Worm (Caenorhabditis elegans): ENCODE results near the gene alfa-1.
A peak's percentile ranks its signal among the peaks of the same experiment; 100 is the strongest.

alfa-1 gene

ce11 chrII:7642016-7642653 lies 20.2 kb downstream of the alfa-1 start:
- TF ChIP-seq ref-1 (GFP tag; conservative IDR thresholded peaks at IDR 0.05) = no peak
- TF ChIP-seq ztf-23 (GFP tag; IDR thresholded peaks at IDR 0.05) = no peak
- no peak for TF ChIP-seq ztf-29 (GFP tag; IDR thresholded peaks at IDR 0.05)
- no peak for TF ChIP-seq T22C8.4 (GFP tag; IDR thresholded peaks at IDR 0.05)
- no peak for TF ChIP-seq med-1 (GFP tag; optimal IDR thresholded peaks at IDR 0.05; ENCODE audit: insufficient read depth)
- no peak for TF ChIP-seq klf-2 (GFP tag; conservative IDR thresholded peaks at IDR 0.05)
- TF ChIP-seq cog-1 (tag; optimal IDR thresholded peaks at IDR 0.05) = peak; percentile 17
- TF ChIP-seq flt-1 (GFP tag; IDR thresholded peaks at IDR 0.05) = peak; percentile 58

- TF ChIP-seq ref-1 (GFP tag; conservative IDR thresholded peaks at IDR 0.05) (no peak), flt-1 (GFP tag; IDR thresholded peaks at IDR 0.05) (no peak), T22C8.4 (GFP tag; IDR thresholded peaks at IDR 0.05) (no peak), tab-1 (GFP tag; IDR thresholded peaks at IDR 0.05) (no peak), ztf-29 (GFP tag; IDR thresholded peaks at IDR 0.05) (no peak), klf-2 (GFP tag; conservative IDR thresholded peaks at IDR 0.05) (no peak), med-1 (GFP tag; optimal IDR thresholded peaks at IDR 0.05; ENCODE audit: insufficient read depth) (no peak), ztf-23 (GFP tag; IDR thresholded peaks at IDR 0.05) (no peak), cog-1 (tag; optimal IDR thresholded peaks at IDR 0.05) (no peak)
These were observed 22.0 kb downstream of the alfa-1 start for ce11 chrII:7640161-7640841.

ce11 chrII:7639036-7639435 lies 23.3 kb downstream of the alfa-1 start:
- no peak for TF ChIP-seq med-1 (GFP tag; optimal IDR thresholded peaks at IDR 0.05; ENCODE audit: insufficient read depth)
- no peak for TF ChIP-seq klf-2 (GFP tag; conservative IDR thresholded peaks at IDR 0.05)
- TF ChIP-seq ztf-23 (GFP tag; IDR thresholded peaks at IDR 0.05) = no peak
- no peak for TF ChIP-seq ztf-29 (GFP tag; IDR thresholded peaks at IDR 0.05)

- TF ChIP-seq med-1 (GFP tag; optimal IDR thresholded peaks at IDR 0.05; ENCODE audit: insufficient read depth) = no peak
- no peak for TF ChIP-seq ztf-23 (GFP tag; IDR thresholded peaks at IDR 0.05)
These were observed 25.4 kb downstream of the alfa-1 start for ce11 chrII:7636941-7637340.

- no peak for TF ChIP-seq ztf-23 (GFP tag; IDR thresholded peaks at IDR 0.05)
- TF ChIP-seq T22C8.4 (GFP tag; IDR thresholded peaks at IDR 0.05) = no peak
- TF ChIP-seq flt-1 (GFP tag; IDR thresholded peaks at IDR 0.05) = no peak
- no peak for TF ChIP-seq ztf-29 (GFP tag; IDR thresholded peaks at IDR 0.05)
- no peak for TF ChIP-seq ref-1 (GFP tag; conservative IDR thresholded peaks at IDR 0.05)
- no peak for TF ChIP-seq klf-2 (GFP tag; conservative IDR thresholded peaks at IDR 0.05)
- TF ChIP-seq med-1 (GFP tag; optimal IDR thresholded peaks at IDR 0.05; ENCODE audit: insufficient read depth) = no peak
- no peak for TF ChIP-seq tab-1 (GFP tag; IDR thresholded peaks at IDR 0.05)
- TF ChIP-seq cog-1 (tag; optimal IDR thresholded peaks at IDR 0.05) = no peak
These were observed 27.0 kb downstream of the alfa-1 start for ce11 chrII:7635296-7635695.

ce11 chrII:7631677-7632210 lies 30.6 kb downstream of the alfa-1 start:
- TF ChIP-seq ztf-23 (GFP tag; IDR thresholded peaks at IDR 0.05) (no peak), klf-2 (GFP tag; conservative IDR thresholded peaks at IDR 0.05) (no peak), med-1 (GFP tag; optimal IDR thresholded peaks at IDR 0.05; ENCODE audit: insufficient read depth) (no peak), ref-1 (GFP tag; conservative IDR thresholded peaks at IDR 0.05) (no peak), tab-1 (GFP tag; IDR thresholded peaks at IDR 0.05) (no peak), flt-1 (GFP tag; IDR thresholded peaks at IDR 0.05) (no peak), T22C8.4 (GFP tag; IDR thresholded peaks at IDR 0.05) (no peak), ztf-29 (GFP tag; IDR thresholded peaks at IDR 0.05) (no peak), cog-1 (tag; optimal IDR thresholded peaks at IDR 0.05) (no peak)

- TF ChIP-seq flt-1 (GFP tag; IDR thresholded peaks at IDR 0.05) (no peak), cog-1 (tag; optimal IDR thresholded peaks at IDR 0.05) (peak; percentile 39), ztf-23 (GFP tag; IDR thresholded peaks at IDR 0.05) (no peak), ztf-29 (GFP tag; IDR thresholded peaks at IDR 0.05) (peak; percentile 58; the same call in 1 of the 2 replicates), ref-1 (GFP tag; conservative IDR thresholded peaks at IDR 0.05) (no peak), med-1 (GFP tag; optimal IDR thresholded peaks at IDR 0.05; ENCODE audit: insufficient read depth) (no peak), tab-1 (GFP tag; IDR thresholded peaks at IDR 0.05) (no peak), klf-2 (GFP tag; conservative IDR thresholded peaks at IDR 0.05) (no peak), T22C8.4 (GFP tag; IDR thresholded peaks at IDR 0.05) (no peak)
These were observed 31.2 kb downstream of the alfa-1 start for ce11 chrII:7631171-7631570.

ce11 chrII:7630052-7630451 lies 32.3 kb downstream of the alfa-1 start:
- TF ChIP-seq tab-1 (GFP tag; IDR thresholded peaks at IDR 0.05) = no peak
- TF ChIP-seq klf-2 (GFP tag; conservative IDR thresholded peaks at IDR 0.05) = no peak

ce11 chrII:7628640-7629039 lies 33.7 kb downstream of the alfa-1 start:
- TF ChIP-seq klf-2 (GFP tag; conservative IDR thresholded peaks at IDR 0.05) (no peak), ztf-29 (GFP tag; IDR thresholded peaks at IDR 0.05) (no peak), med-1 (GFP tag; optimal IDR thresholded peaks at IDR 0.05; ENCODE audit: insufficient read depth) (no peak), ref-1 (GFP tag; conservative IDR thresholded peaks at IDR 0.05) (no peak), flt-1 (GFP tag; IDR thresholded peaks at IDR 0.05) (no peak), cog-1 (tag; optimal IDR thresholded peaks at IDR 0.05) (no peak), T22C8.4 (GFP tag; IDR thresholded peaks at IDR 0.05) (no peak), ztf-23 (GFP tag; IDR thresholded peaks at IDR 0.05) (no peak), tab-1 (GFP tag; IDR thresholded peaks at IDR 0.05) (no peak)

ce11 chrII:7624995-7625394 lies 37.3 kb downstream of the alfa-1 start:
- no peak for TF ChIP-seq flt-1 (GFP tag; IDR thresholded peaks at IDR 0.05)
- TF ChIP-seq T22C8.4 (GFP tag; IDR thresholded peaks at IDR 0.05) = no peak
- no peak for TF ChIP-seq klf-2 (GFP tag; conservative IDR thresholded peaks at IDR 0.05)
- TF ChIP-seq med-1 (GFP tag; optimal IDR thresholded peaks at IDR 0.05; ENCODE audit: insufficient read depth) = no peak
- no peak for TF ChIP-seq ztf-29 (GFP tag; IDR thresholded peaks at IDR 0.05)
- TF ChIP-seq ztf-23 (GFP tag; IDR thresholded peaks at IDR 0.05) = no peak
- TF ChIP-seq ref-1 (GFP tag; conservative IDR thresholded peaks at IDR 0.05) = no peak
- no peak for TF ChIP-seq tab-1 (GFP tag; IDR thresholded peaks at IDR 0.05)
- no peak for TF ChIP-seq cog-1 (tag; optimal IDR thresholded peaks at IDR 0.05)

All from whole organism, midembryonic.